Fruit fly (Drosophila melanogaster): ENCODE data around the gene bys.

Gene bys

DNA sequence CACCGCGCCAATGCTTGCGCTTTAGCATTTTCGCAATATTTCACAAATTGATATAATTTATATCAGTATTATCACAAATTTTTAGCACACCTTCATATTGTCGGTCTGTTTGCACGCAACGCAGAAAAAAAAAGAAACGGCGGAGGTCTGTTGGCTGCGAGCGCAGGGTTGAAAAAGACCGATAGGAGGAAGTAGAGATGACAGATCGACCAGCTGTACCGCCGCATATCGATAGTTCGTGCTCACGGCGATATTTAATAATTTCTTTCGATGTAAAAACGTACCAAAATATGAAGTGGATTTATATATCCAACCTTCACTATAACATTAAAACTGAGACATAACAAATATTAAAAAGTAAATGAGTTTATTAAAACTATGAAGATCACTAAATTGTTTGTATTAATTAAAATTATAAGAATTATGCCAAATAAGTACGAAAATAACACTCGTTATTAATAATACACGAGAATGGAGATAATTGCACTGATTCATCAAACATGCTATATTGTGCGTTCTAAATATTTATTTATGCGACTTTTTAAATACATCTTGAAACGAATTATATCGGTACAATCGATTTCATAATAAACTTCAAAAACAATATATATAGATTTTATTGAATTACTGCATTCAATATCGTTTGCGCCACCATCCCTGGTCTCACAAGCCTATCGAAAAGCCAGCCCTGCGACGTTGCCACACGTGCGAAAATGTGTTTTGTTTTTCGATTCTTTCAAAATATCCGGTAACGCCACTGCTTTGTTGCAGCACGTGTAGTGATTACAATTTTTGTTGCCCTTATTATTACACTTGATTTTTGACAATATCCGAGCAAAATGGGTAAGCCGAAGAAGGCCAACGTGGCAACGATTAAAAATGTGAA, at the start of gene bys, which contains the start of gene RpS6:
Gene bys (plus strand): TSS at position 728 of the 886 bp plus-strand sequence.
Gene RpS6 (minus strand): TSS at position 179 of the 886 bp plus-strand sequence.
- peak in 1 of 2 experiments; percentile 2 for TF ChIP-seq CTCF (optimal IDR thresholded peaks at IDR 0.05)
- TF ChIP-seq CG8478 (optimal IDR thresholded peaks at IDR 0.05), result no peak

DNA sequence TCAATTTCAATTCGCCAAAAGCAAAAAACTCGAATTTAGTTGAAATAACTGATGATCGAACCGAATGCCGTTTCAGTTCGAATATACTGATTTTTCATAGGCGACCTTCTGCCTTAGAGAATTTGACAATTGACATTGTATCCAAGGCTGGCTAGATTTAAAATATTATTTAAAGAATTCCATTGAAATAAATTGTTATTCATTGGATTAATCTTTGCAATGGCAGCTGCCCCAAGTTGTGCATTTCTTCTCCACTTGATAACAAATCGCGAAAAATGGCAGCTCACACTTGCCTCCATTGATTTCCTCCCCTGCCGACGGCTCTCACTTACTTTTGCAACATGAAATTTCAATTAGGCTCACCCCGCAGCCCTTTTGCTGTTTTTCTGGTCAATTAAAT, 47.5 kb upstream of the bys start, which contains the start of gene CG10920:
Gene CG10920 (minus strand): TSS at position 101 of the 400 bp plus-strand sequence.
- TF ChIP-seq CG8478 (optimal IDR thresholded peaks at IDR 0.05), result no peak
- no peak for TF ChIP-seq CTCF (optimal IDR thresholded peaks at IDR 0.05)

- no peak for TF ChIP-seq CTCF (optimal IDR thresholded peaks at IDR 0.05)
- no peak for TF ChIP-seq CG8478 (optimal IDR thresholded peaks at IDR 0.05)
These were observed 43.8 kb upstream of the bys start, which contains the start of gene CG1409 for dm6 chrX:7857873-7858272. Gene CG1409, plus strand, starts transcription at chrX:7858173.

- no peak for TF ChIP-seq CTCF (optimal IDR thresholded peaks at IDR 0.05)
- no peak for TF ChIP-seq CG8478 (optimal IDR thresholded peaks at IDR 0.05)
These were observed 34.8 kb upstream of the bys start, which contains the start of gene Ir7b for dm6 chrX:7866868-7867267. Gene Ir7b, minus strand, starts transcription at chrX:7866968.

dm6 chrX:7873172-7873930, 28.3 kb upstream of the bys start, which contains the start of gene dec:
Gene dec, minus strand, starts transcription at chrX:7873222.
- TF ChIP-seq CG8478 (optimal IDR thresholded peaks at IDR 0.05) (no peak), CTCF (optimal IDR thresholded peaks at IDR 0.05) (no peak)

dm6 chrX:7874094-7874493, 27.6 kb upstream of the bys start, which contains the start of gene Ir7c:
Gene Ir7c, plus strand, starts transcription at chrX:7874394.
- TF ChIP-seq CTCF (optimal IDR thresholded peaks at IDR 0.05) (no peak), CG8478 (optimal IDR thresholded peaks at IDR 0.05) (no peak)

DNA sequence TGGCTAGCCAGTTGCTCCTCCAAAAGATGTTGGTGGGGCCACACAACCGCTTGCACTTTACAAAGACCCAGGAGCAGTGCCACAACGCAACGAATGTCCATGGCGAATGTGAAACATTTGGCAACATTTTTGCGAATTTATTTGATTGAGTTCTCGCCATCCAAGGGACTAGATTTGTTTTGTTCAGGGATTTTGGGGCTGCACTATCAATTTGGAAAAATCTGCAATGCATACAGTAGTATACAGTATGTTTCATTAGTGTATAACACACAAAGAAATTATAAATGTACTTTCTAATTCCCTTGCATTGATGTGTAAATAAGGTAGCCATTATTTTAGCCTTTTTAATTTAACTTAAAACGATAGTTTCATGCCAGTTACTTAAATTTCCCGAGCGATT, 22.9 kb upstream of the bys start, which contains the start of gene Ir7d:
Gene Ir7d (minus strand): TSS at position 101 of the 400 bp plus-strand sequence.
- no peak for TF ChIP-seq CG8478 (optimal IDR thresholded peaks at IDR 0.05)
- TF ChIP-seq CTCF (optimal IDR thresholded peaks at IDR 0.05), result no peak

DNA sequence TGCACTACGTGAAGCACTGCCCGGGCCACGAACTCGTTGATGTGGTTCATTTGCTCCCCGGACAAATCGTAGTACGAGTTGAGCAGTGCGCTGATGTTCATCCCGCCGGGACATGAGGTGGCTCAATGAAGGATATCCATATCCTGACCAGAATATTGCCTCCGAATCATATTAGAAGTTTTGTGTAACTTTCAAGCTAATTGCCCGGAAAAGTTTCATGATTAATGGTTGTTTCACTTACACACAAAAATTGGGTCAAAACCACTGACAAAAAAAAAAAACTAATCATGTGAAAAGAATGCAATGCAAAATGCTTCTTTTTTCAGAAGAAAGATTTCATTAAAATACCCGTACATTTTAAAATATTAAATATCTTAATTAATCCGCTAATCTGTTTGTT, 20.1 kb upstream of the bys start, which contains the start of gene Ir7e:
Gene Ir7e (minus strand): TSS at position 101 of the 400 bp plus-strand sequence.
- no peak for TF ChIP-seq CTCF (optimal IDR thresholded peaks at IDR 0.05)
- no peak for TF ChIP-seq CG8478 (optimal IDR thresholded peaks at IDR 0.05)

dm6 chrX:7883926-7884325, 17.8 kb upstream of the bys start, which contains the start of gene Ir7f:
Gene Ir7f, minus strand, starts transcription at chrX:7884026.
- TF ChIP-seq CG8478 (optimal IDR thresholded peaks at IDR 0.05) (no peak), CTCF (optimal IDR thresholded peaks at IDR 0.05) (no peak)

dm6 chrX:7884360-7884759, 17.3 kb upstream of the bys start, which contains the start of gene Ir7g:
Gene Ir7g, plus strand, starts transcription at chrX:7884660.
- no peak for TF ChIP-seq CG8478 (optimal IDR thresholded peaks at IDR 0.05)
- TF ChIP-seq CTCF (optimal IDR thresholded peaks at IDR 0.05), result no peak

DNA sequence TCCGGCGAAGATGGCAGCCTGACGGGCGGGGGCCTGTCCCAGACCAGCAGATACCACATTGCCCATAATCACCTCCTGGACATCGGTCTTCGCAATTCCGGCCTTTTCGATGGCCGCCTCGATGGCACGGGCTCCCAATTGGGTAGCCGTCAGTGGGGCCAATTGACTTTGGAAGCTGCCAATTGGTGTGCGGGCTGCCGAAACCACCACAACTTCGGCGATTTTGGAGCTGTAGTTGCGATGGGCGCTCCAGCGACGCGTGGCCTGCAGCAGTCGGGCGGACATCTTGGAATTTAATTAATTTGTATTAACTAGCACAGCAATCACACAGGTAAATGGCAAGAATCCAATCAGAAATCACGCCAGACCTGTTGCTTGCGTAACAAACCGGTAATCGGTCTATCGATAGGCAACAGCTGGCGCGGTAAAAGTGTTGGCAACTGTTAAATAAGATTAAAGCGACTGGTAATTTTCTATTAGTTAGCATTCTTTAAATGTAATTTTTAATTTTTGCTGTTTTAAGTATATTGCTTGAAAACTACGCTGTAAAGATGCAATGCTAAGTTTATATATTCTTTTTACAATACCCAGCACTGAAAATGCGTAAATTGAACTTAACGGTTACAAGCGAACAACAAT, 13.2 kb upstream of the bys start, which contains the start of gene Acat1:
Gene Acat1 (minus strand): TSS at position 400 of the 639 bp plus-strand sequence.
- TF ChIP-seq CTCF (optimal IDR thresholded peaks at IDR 0.05), result no peak
- TF ChIP-seq CG8478 (optimal IDR thresholded peaks at IDR 0.05), result no peak

dm6 chrX:7891596-7892538, 9.8 kb upstream of the bys start, which contains the start of gene Nek2:
Gene Nek2, minus strand, starts transcription at chrX:7891646.
- TF ChIP-seq CG8478 (optimal IDR thresholded peaks at IDR 0.05) (no peak), CTCF (optimal IDR thresholded peaks at IDR 0.05) (no peak)

- TF ChIP-seq CTCF (optimal IDR thresholded peaks at IDR 0.05), result no peak
- no peak for TF ChIP-seq CG8478 (optimal IDR thresholded peaks at IDR 0.05)
These were observed 9.2 kb upstream of the bys start for dm6 chrX:7892539-7892899.

Data from S2 (cell line).